Worm (Caenorhabditis elegans) whole organism, late embryonic: ENCODE measurements around the gene pals-28.

Experiments
- ama-1 ChIP-seq: fragments of 150-350 bp; optimal IDR thresholded peaks from 2 replicates; lab custom pipeline; 2014
- dmd-4 ChIP-seq: sonication (generic microtip); optimal IDR thresholded peaks from 2 replicates; lab custom pipeline; 2016; ENCODE audit warnings: borderline replicate concordance, missing genetic modification characterization, missing compliant biosample characterization
- gmeb-2 ChIP-seq: sonication (generic microtip); optimal IDR thresholded peaks from 2 replicates; lab custom pipeline; 2016; ENCODE audit warnings: missing genetic modification characterization, inconsistent platforms, missing compliant biosample characterization
- madf-2 ChIP-seq: sonication (generic microtip); optimal IDR thresholded peaks from 2 replicates; lab custom pipeline; 2017; ENCODE audit warnings: missing genetic modification characterization, missing compliant biosample characterization

DNA sequence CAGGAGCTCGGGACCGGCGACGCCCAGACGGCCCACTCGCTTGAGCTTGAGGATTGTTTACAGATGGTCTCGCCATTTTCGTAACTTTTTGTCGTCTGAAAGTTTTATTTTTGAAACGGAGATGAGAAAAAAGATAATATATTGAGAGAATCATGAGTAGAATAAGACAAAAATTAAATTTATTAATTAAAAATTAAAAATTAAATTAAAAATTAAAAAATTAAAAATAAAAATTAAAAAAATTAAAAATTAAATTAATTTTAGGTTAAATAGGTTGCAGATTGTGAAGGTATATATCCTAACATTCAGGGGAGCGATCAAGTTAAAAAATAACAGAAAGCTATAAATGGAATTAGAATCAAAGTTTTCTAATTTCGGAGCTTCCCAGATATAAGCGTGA is 4.9 kb upstream of the pals-28 start, which contains the start of gene B0284.3:
- TF ChIP-seq ama-1 = no peak
- no peak for TF ChIP-seq gmeb-2 (tag; lab: Kevin White, UChicago)
- TF ChIP-seq madf-2 = no peak
- no peak for TF ChIP-seq dmd-4 (tag; lab: Kevin White, UChicago)
